Fruit fly (Drosophila melanogaster) whole organism, embryonic: ENCODE results near the gene kirre.

Experiments
- Abd-B ChIP-seq: fragments of 200-800 bp; sonication (Bioruptor generic); optimal IDR thresholded peaks from 2 replicates; lab custom pipeline; 2018; ENCODE audit warnings: missing biosample characterization, mild to moderate bottlenecking, missing genetic modification characterization, moderate library complexity
- B-H1 ChIP-seq: fragments of 200-800 bp; sonication (Bioruptor generic); IDR thresholded peaks from 3 replicates; pipeline ENCODE4 v1.3.6; 2022; ENCODE audit warnings: missing biosample characterization, missing genetic modification characterization
- Blimp-1 ChIP-seq: fragments of 200-800 bp; sonication (Bioruptor generic); optimal IDR thresholded peaks from 3 replicates; lab custom pipeline; 2018; ENCODE audit warnings: missing biosample characterization, missing genetic modification characterization, mild to moderate bottlenecking, moderate library complexity, missing genetic modification reagents
- CG1024 ChIP-seq: fragments of 200-800 bp; sonication (Bioruptor generic); IDR thresholded peaks from 2 replicates; pipeline ENCODE4 v1.3.6; 2022; ENCODE audit warnings: missing biosample characterization, missing genetic modification characterization
- CG11456 ChIP-seq: fragments of 200-800 bp; sonication (Bioruptor generic); IDR thresholded peaks from 3 replicates; pipeline ENCODE4 v1.3.6; 2022; ENCODE audit warnings: missing biosample characterization, missing genetic modification characterization
- CG11504 ChIP-seq: fragments of 200-800 bp; sonication (Bioruptor generic); optimal IDR thresholded peaks from 3 replicates; lab custom pipeline; 2019; ENCODE audit warnings: missing biosample characterization, mild to moderate bottlenecking, missing genetic modification characterization, moderate library complexity
- CG12942 ChIP-seq: fragments of 200-800 bp; sonication (Bioruptor generic); optimal IDR thresholded peaks from 3 replicates; lab custom pipeline; 2016; ENCODE audit warnings: missing biosample characterization, missing genetic modification characterization
- CG13424 ChIP-seq: fragments of 200-800 bp; sonication (Bioruptor generic); optimal IDR thresholded peaks from 2 replicates; lab custom pipeline; 2019; ENCODE audit warnings: missing biosample characterization, mild to moderate bottlenecking, missing genetic modification characterization, moderate library complexity
- CG13624 ChIP-seq: fragments of 200-800 bp; sonication (Bioruptor generic); optimal IDR thresholded peaks from 2 replicates; lab custom pipeline; 2016; ENCODE audit warnings: missing biosample characterization, missing genetic modification characterization
- CG13775 ChIP-seq: fragments of 200-800 bp; sonication (Bioruptor generic); optimal IDR thresholded peaks from 3 replicates; lab custom pipeline; 2017; ENCODE audit warnings: missing biosample characterization, mild to moderate bottlenecking, missing genetic modification characterization
- CG14014 ChIP-seq: fragments of 200-800 bp; sonication (Bioruptor generic); IDR thresholded peaks from 2 replicates; pipeline ENCODE4 v1.3.6; 2022; ENCODE audit warnings: missing biosample characterization, missing genetic modification characterization
- CG14441 ChIP-seq: fragments of 200-800 bp; sonication (Bioruptor generic); IDR thresholded peaks from 2 replicates; pipeline ENCODE4 v1.3.6; 2022; ENCODE audit warnings: missing biosample characterization, missing genetic modification characterization
- CG1603 ChIP-seq: fragments of 200-800 bp; sonication (Bioruptor generic); optimal IDR thresholded peaks from 2 replicates; lab custom pipeline; 2019; ENCODE audit warnings: missing biosample characterization, mild to moderate bottlenecking, missing genetic modification characterization, moderate library complexity
- CG2712 ChIP-seq: fragments of 200-800 bp; optimal IDR thresholded peaks from 3 replicates; lab custom pipeline; 2019; ENCODE audit warnings: missing biosample characterization, mild to moderate bottlenecking, missing genetic modification characterization, moderate library complexity
- CG33557 ChIP-seq: fragments of 200-800 bp; sonication (Bioruptor generic); optimal IDR thresholded peaks from 2 replicates; lab custom pipeline; 2019; ENCODE audit warnings: missing biosample characterization, mild to moderate bottlenecking, missing genetic modification characterization, moderate library complexity
- CG6683 ChIP-seq: fragments of 200-800 bp; sonication (Bioruptor generic); optimal IDR thresholded peaks from 2 replicates; lab custom pipeline; 2017; ENCODE audit warnings: missing biosample characterization, mild to moderate bottlenecking, missing genetic modification characterization, missing genetic modification reagents
- CG6689 ChIP-seq: fragments of 200-800 bp; sonication (Bioruptor generic); IDR thresholded peaks from 2 replicates; pipeline ENCODE4 v1.3.6; 2022; ENCODE audit warnings: missing biosample characterization, missing genetic modification characterization
- CG9932 ChIP-seq: fragments of 200-800 bp; sonication (Bioruptor generic); IDR thresholded peaks from 2 replicates; pipeline ENCODE4 v1.3.6; 2022; ENCODE audit warnings: missing biosample characterization, missing genetic modification characterization
- D ChIP-seq, 2 experiments: fragments of 200-800 bp in 1 of 2; fragments of >200 bp in 1 of 2; sonication (Bioruptor generic) in 1 of 2; optimal IDR thresholded peaks; 2 replicates in 1 of 2; 3 replicates in 1 of 2; lab custom pipeline; 2017; ENCODE audit warnings: mild to moderate bottlenecking in 1 of 2, missing biosample characterization in 1 of 2, missing genetic modification characterization in 1 of 2, missing genetic modification reagents in 1 of 2
- Drgx ChIP-seq: fragments of 200-800 bp; sonication (Bioruptor generic); IDR thresholded peaks from 2 replicates; pipeline ENCODE4 v1.3.6; 2022; ENCODE audit warnings: missing biosample characterization, missing genetic modification characterization
- Gsc ChIP-seq: fragments of 200-800 bp; sonication (Bioruptor generic); IDR thresholded peaks from 2 replicates; pipeline ENCODE4 v1.3.6; 2022; ENCODE audit warnings: missing biosample characterization, missing genetic modification characterization
- Gug ChIP-seq: fragments of 200-800 bp; sonication (Bioruptor generic); IDR thresholded peaks from 4 replicates; pipeline ENCODE4 v1.3.6; 2022; ENCODE audit warnings: missing biosample characterization, missing genetic modification characterization
- Hr51 ChIP-seq, 2 experiments: fragments of 200-800 bp; sonication (Bioruptor generic); optimal IDR thresholded peaks; 2 replicates in 1 of 2; 3 replicates in 1 of 2; lab custom pipeline; 2016 to 2018; ENCODE audit warnings: missing biosample characterization in 2 of 2, missing genetic modification characterization in 2 of 2, mild to moderate bottlenecking in 1 of 2, moderate library complexity in 1 of 2
- Kr ChIP-seq: fragments of 200-800 bp; sonication (Bioruptor generic); optimal IDR thresholded peaks from 2 replicates; lab custom pipeline; 2017; ENCODE audit warnings: missing biosample characterization, mild to moderate bottlenecking, missing genetic modification characterization
- Lim3 ChIP-seq: fragments of 200-800 bp; sonication (Bioruptor generic); IDR thresholded peaks from 2 replicates; pipeline ENCODE4 v1.3.6; 2022; ENCODE audit warnings: missing biosample characterization, missing genetic modification characterization
- Mes4 ChIP-seq: fragments of 200-800 bp; sonication (Bioruptor generic); optimal IDR thresholded peaks from 2 replicates; lab custom pipeline; 2016; ENCODE audit warnings: missing biosample characterization, missing genetic modification characterization
- NK7.1 ChIP-seq: fragments of 200-800 bp; sonication (Bioruptor generic); optimal IDR thresholded peaks from 3 replicates; lab custom pipeline; 2016; ENCODE audit warnings: missing biosample characterization, missing genetic modification characterization
- Nf-YA ChIP-seq: fragments of 200-800 bp; sonication (Bioruptor generic); IDR thresholded peaks from 2 replicates; pipeline ENCODE4 v1.3.6; 2022; ENCODE audit warnings: missing biosample characterization, missing genetic modification characterization
- Ravus ChIP-seq: fragments of 200-800 bp; sonication (Bioruptor generic); IDR thresholded peaks from 2 replicates; pipeline ENCODE4 v1.3.6; 2022; ENCODE audit warnings: missing biosample characterization, missing genetic modification characterization
- Rx ChIP-seq: fragments of 200-800 bp; sonication (Bioruptor generic); IDR thresholded peaks from 2 replicates; pipeline ENCODE4 v1.3.6; 2022; ENCODE audit warnings: missing biosample characterization, missing genetic modification characterization
- Sox102F ChIP-seq: fragments of 200-800 bp; sonication (Bioruptor generic); optimal IDR thresholded peaks from 2 replicates; lab custom pipeline; 2018; ENCODE audit warnings: missing biosample characterization, mild to moderate bottlenecking, missing genetic modification characterization, moderate library complexity
- Usf ChIP-seq: fragments of 200-800 bp; sonication (Bioruptor generic); optimal IDR thresholded peaks from 2 replicates; lab custom pipeline; 2017; ENCODE audit warnings: missing genotype, missing biosample characterization, missing genetic modification characterization
- bcd ChIP-seq: fragments of 200-800 bp; sonication (Bioruptor generic); optimal IDR thresholded peaks from 2 replicates; lab custom pipeline; 2017; ENCODE audit warnings: missing biosample characterization, mild to moderate bottlenecking, missing genetic modification characterization
- chm ChIP-seq: fragments of 200-800 bp; sonication (Bioruptor generic); IDR thresholded peaks from 2 replicates; pipeline ENCODE4 v1.3.6; 2022; ENCODE audit warnings: missing biosample characterization, missing genetic modification characterization
- crp ChIP-seq, 2 experiments: fragments of 200-800 bp; sonication (Bioruptor generic); optimal IDR thresholded peaks; 2 replicates in 1 of 2; 3 replicates in 1 of 2; lab custom pipeline; 2017; ENCODE audit warnings: missing biosample characterization in 2 of 2, missing genetic modification characterization in 2 of 2, mild to moderate bottlenecking in 1 of 2, moderate library complexity in 1 of 2
- disco-r ChIP-seq: fragments of 200-800 bp; sonication (Bioruptor generic); optimal IDR thresholded peaks from 2 replicates; lab custom pipeline; 2016; ENCODE audit warnings: missing biosample characterization, missing genetic modification characterization
- gcm2 ChIP-seq: fragments of 200-800 bp; sonication (Bioruptor generic); optimal IDR thresholded peaks from 2 replicates; lab custom pipeline; 2016; ENCODE audit warnings: missing biosample characterization, missing genetic modification characterization
- grn ChIP-seq: fragments of 200-800 bp; sonication (Bioruptor generic); optimal IDR thresholded peaks from 3 replicates; lab custom pipeline; 2017; ENCODE audit warnings: missing biosample characterization, missing genetic modification characterization
- nmo ChIP-seq: fragments of 200-800 bp; sonication (Bioruptor generic); optimal IDR thresholded peaks from 2 replicates; lab custom pipeline; 2018; ENCODE audit warnings: missing biosample characterization, mild to moderate bottlenecking, missing genetic modification characterization, moderate library complexity
- oc ChIP-seq: fragments of 200-800 bp; sonication (Bioruptor generic); optimal IDR thresholded peaks from 2 replicates; lab custom pipeline; 2018; ENCODE audit warnings: missing biosample characterization, mild to moderate bottlenecking, missing genetic modification characterization, moderate library complexity
- peb ChIP-seq: fragments of 200-800 bp; sonication (Bioruptor generic); IDR thresholded peaks from 2 replicates; pipeline ENCODE4 v1.3.6; 2022; ENCODE audit warnings: missing biosample characterization, missing genetic modification characterization
- pnt ChIP-seq: fragments of 200-800 bp; sonication (Bioruptor generic); optimal IDR thresholded peaks from 3 replicates; lab custom pipeline; 2016; ENCODE audit warnings: missing biosample characterization, missing genetic modification characterization
- pum ChIP-seq: fragments of 200-800 bp; sonication (Bioruptor generic); optimal IDR thresholded peaks from 2 replicates; lab custom pipeline; 2016; ENCODE audit warnings: missing biosample characterization, missing genetic modification characterization
- sc ChIP-seq, 3 experiments: fragments of >200 bp in 2 of 3; fragments of 200-800 bp in 1 of 3; sonication (Bioruptor generic) in 1 of 3; optimal IDR thresholded peaks; 2 replicates in 2 of 3; 3 replicates in 1 of 3; lab custom pipeline; 2017; ENCODE audit warnings: mild to moderate bottlenecking in 1 of 3, missing biosample characterization in 1 of 3, missing genetic modification characterization in 1 of 3, missing genetic modification reagents in 1 of 3
- sens-2 ChIP-seq: fragments of 200-800 bp; sonication (Bioruptor generic); IDR thresholded peaks from 2 replicates; pipeline ENCODE4 v1.3.6; 2022; ENCODE audit warnings: missing biosample characterization, missing genetic modification characterization
- seq ChIP-seq: fragments of 200-800 bp; sonication (Bioruptor generic); IDR thresholded peaks from 2 replicates; pipeline ENCODE4 v1.3.6; 2022; ENCODE audit warnings: missing biosample characterization, missing genetic modification characterization
- stc ChIP-seq: fragments of 200-800 bp; sonication (Bioruptor generic); IDR thresholded peaks from 2 replicates; pipeline ENCODE4 v1.3.6; 2022; ENCODE audit warnings: missing biosample characterization, missing genetic modification characterization
- tgo ChIP-seq: fragments of 200-800 bp; sonication (Bioruptor generic); IDR thresholded peaks from 3 replicates; pipeline ENCODE4 v1.3.6; 2022; ENCODE audit warnings: missing biosample characterization, missing genetic modification characterization
- vfl ChIP-seq: fragments of 200-800 bp; sonication (Bioruptor generic); optimal IDR thresholded peaks from 2 replicates; lab custom pipeline; 2016; ENCODE audit warnings: missing biosample characterization, missing genetic modification characterization

The kirre gene

DNA sequence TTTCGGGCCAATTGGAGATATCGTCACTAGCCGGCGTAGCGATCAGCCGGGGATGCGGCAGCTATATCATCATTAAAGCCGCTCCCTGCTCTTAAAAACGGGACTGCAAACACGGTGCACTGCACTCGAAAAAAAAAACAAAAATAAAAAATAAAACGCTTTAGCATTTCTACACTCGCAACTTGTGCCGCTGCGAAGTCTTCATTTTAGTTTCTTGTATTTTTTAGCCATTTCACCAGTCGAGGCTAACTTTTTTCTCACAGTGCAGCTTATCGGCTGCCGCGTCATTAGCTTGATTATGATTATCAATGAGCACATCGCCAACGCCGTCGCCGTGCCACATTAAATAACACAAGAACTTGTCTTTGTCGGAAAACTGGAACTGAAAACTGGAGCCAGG is 345.7 kb downstream of the kirre start (continued):
- TF ChIP-seq Hr51 (GFP tag; optimal IDR thresholded peaks at IDR 0.05; lab: Kevin White, UChicago) (peak; percentile 37 to 39), CG13624 (GFP tag; lab: Kevin White, UChicago) (peak; percentile 52), grn (GFP tag; lab: Kevin White, UChicago) (peak; percentile 71), CG13775 (peak; percentile 35), Kr (GFP tag; lab: Kevin White, UChicago) (no peak), CG14441 (GFP tag; lab: Robert Waterston, UW) (peak; percentile 73), Lim3 (GFP tag; lab: Robert Waterston, UW) (no peak), stc (GFP tag; lab: Robert Waterston, UW) (peak; percentile 65; the same call in 1 of the 2 replicates), gcm2 (peak; percentile 58), CG6683 (GFP tag; lab: Kevin White, UChicago) (no peak), oc (tag; lab: Kevin White, UChicago) (peak; percentile 73), NK7.1 (GFP tag; lab: Kevin White, UChicago) (peak; percentile 56), Mes4 (GFP tag; lab: Kevin White, UChicago) (peak; percentile 66), Drgx (GFP tag; lab: Robert Waterston, UW) (no peak; the same call in 1 of the 2 replicates), CG14014 (GFP tag; lab: Robert Waterston, UW) (peak; percentile 72), CG1024 (GFP tag; lab: Robert Waterston, UW) (peak; percentile 67; the same call in 1 of the 2 replicates), D (optimal IDR thresholded peaks at IDR 0.05; lab: Kevin White, UChicago) (no peak), D (GFP tag; optimal IDR thresholded peaks at IDR 0.05; lab: Kevin White, UChicago) (peak; percentile 42), peb (GFP tag; lab: Robert Waterston, UW) (peak; percentile 25; the same call in 1 of the 2 replicates), CG9932 (GFP tag; lab: Robert Waterston, UW) (no peak), Abd-B (GFP tag; lab: Kevin White, UChicago) (peak; percentile 47), CG12942 (GFP tag; lab: Kevin White, UChicago) (peak; percentile 49), pum (GFP tag; lab: Kevin White, UChicago) (peak; percentile 81), seq (peak; percentile 48), crp (GFP tag; optimal IDR thresholded peaks at IDR 0.05; lab: Kevin White, UChicago) (no peak), Usf (GFP tag; lab: Kevin White, UChicago) (peak; percentile 18), sens-2 (peak; percentile 75), chm (peak; percentile 86), Gug (GFP tag; lab: Robert Waterston, UW) (peak; percentile 69), CG1603 (tag; lab: Kevin White, UChicago) (peak; percentile 19), disco-r (GFP tag; lab: Kevin White, UChicago) (no peak), vfl (GFP tag; lab: Kevin White, UChicago) (peak; percentile 43), Ravus (GFP tag; lab: Robert Waterston, UW) (no peak), Rx (GFP tag; lab: Robert Waterston, UW) (peak; percentile 56), Sox102F (GFP tag; lab: Kevin White, UChicago) (peak; percentile 74), CG11504 (tag; lab: Kevin White, UChicago) (peak; percentile 44), pnt (peak; percentile 75), sc (optimal IDR thresholded peaks at IDR 0.05; lab: Kevin White, UChicago) (no peak), sc (GFP tag; optimal IDR thresholded peaks at IDR 0.05; lab: Kevin White, UChicago) (peak; percentile 17), CG13424 (tag; lab: Kevin White, UChicago) (peak; percentile 41), CG6689 (peak; percentile 78), CG11456 (GFP tag; lab: Robert Waterston, UW) (peak; percentile 70; the same call in 1 of the 3 replicates), Blimp-1 (GFP tag; lab: Kevin White, UChicago) (peak; percentile 47), CG33557 (GFP tag; lab: Kevin White, UChicago) (peak; percentile 28), nmo (peak; percentile 64), Nf-YA (GFP tag; lab: Robert Waterston, UW) (peak; percentile 42; the same call in 1 of the 2 replicates), B-H1 (GFP tag; lab: Robert Waterston, UW) (peak; percentile 40; the same call in 2 of the 3 replicates), tgo (GFP tag; lab: Robert Waterston, UW) (peak; percentile 32; the same call in 1 of the 3 replicates), bcd (GFP tag; lab: Kevin White, UChicago) (peak; percentile 45), CG2712 (tag; lab: Kevin White, UChicago) (peak; percentile 38), Gsc (GFP tag; lab: Robert Waterston, UW) (0 out of 2 replicates have a peak, but pooled peaks have one; percentile 14)
